Worm (Caenorhabditis elegans) whole organism, late embryonic: ENCODE results near the gene Y59E9AL.36.

ENCODE experiments used
- F13H6.1 ChIP-seq: sonication (generic microtip); optimal IDR thresholded peaks from 2 replicates; lab custom pipeline; 2016; ENCODE audit warnings: missing genetic modification characterization, missing compliant biosample characterization
- ama-1 ChIP-seq: fragments of 150-350 bp; optimal IDR thresholded peaks from 2 replicates; lab custom pipeline; 2014
- ceh-34 ChIP-seq: sonication (generic microtip); optimal IDR thresholded peaks from 2 replicates; lab custom pipeline; 2016; ENCODE audit warnings: mild to moderate bottlenecking, missing genetic modification characterization, missing compliant biosample characterization
- ceh-9 ChIP-seq: sonication (generic microtip); optimal IDR thresholded peaks from 2 replicates; lab custom pipeline; 2016; ENCODE audit warnings: mild to moderate bottlenecking, missing genetic modification characterization, inconsistent platforms, missing compliant biosample characterization
- lim-6 ChIP-seq: sonication (generic microtip); optimal IDR thresholded peaks from 2 replicates; lab custom pipeline; 2016; ENCODE audit warnings: missing genetic modification characterization, missing compliant biosample characterization
- lin-11 ChIP-seq: fragments of 200-800 bp; sonication (Bioruptor generic); optimal IDR thresholded peaks from 2 replicates; lab custom pipeline; 2018; ENCODE audit warnings: mild to moderate bottlenecking, missing genetic modification characterization, missing compliant biosample characterization
- sox-4 ChIP-seq: sonication (generic microtip); optimal IDR thresholded peaks from 2 replicates; lab custom pipeline; 2017; ENCODE audit warnings: mild to moderate bottlenecking, missing genetic modification characterization, inconsistent platforms, missing compliant biosample characterization
- tbx-2 ChIP-seq: sonication (generic microtip); optimal IDR thresholded peaks from 2 replicates; lab custom pipeline; 2016; ENCODE audit warnings: missing genetic modification characterization, missing compliant biosample characterization
- unc-86 ChIP-seq: sonication (generic microtip); optimal IDR thresholded peaks from 2 replicates; lab custom pipeline; 2016; ENCODE audit warnings: missing genetic modification characterization, missing compliant biosample characterization

DNA sequence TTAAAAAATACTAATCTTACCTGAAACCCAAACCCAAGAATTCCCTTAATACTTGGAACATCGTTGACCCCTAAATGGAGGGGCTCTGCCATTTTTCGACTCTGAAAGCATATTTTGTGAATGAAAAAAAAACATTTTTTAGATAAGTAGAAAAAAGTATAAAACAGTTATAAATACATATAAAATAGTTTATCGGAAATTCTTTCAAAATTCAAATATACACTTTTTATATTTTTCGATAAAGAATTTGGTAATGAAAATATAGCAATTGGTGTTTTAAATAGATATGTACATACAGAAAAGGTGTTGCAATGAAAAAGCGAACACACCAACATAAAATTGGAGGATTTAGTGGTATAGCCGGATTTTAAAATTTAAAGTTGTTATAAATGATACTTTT lies 5.8 kb upstream of the Y59E9AL.36 start, which contains the start of gene Y59E9AL.4:
- no peak for TF ChIP-seq ceh-34 (tag; lab: Kevin White, UChicago)
- no peak for TF ChIP-seq ama-1 (lab: Kevin White, UChicago)
- no peak for TF ChIP-seq lin-11
- TF ChIP-seq tbx-2 (tag; lab: Kevin White, UChicago) = no peak
- no peak for TF ChIP-seq sox-4 (tag; lab: Kevin White, UChicago)
- TF ChIP-seq unc-86 (tag; lab: Kevin White, UChicago) = no peak
- TF ChIP-seq lim-6 (tag; lab: Kevin White, UChicago) = no peak
- TF ChIP-seq F13H6.1 (tag; lab: Kevin White, UChicago) = no peak
- no peak for TF ChIP-seq ceh-9 (tag; lab: Kevin White, UChicago)
